Fruit fly (Drosophila melanogaster): ENCODE results near the gene RagA-B.

DNA sequence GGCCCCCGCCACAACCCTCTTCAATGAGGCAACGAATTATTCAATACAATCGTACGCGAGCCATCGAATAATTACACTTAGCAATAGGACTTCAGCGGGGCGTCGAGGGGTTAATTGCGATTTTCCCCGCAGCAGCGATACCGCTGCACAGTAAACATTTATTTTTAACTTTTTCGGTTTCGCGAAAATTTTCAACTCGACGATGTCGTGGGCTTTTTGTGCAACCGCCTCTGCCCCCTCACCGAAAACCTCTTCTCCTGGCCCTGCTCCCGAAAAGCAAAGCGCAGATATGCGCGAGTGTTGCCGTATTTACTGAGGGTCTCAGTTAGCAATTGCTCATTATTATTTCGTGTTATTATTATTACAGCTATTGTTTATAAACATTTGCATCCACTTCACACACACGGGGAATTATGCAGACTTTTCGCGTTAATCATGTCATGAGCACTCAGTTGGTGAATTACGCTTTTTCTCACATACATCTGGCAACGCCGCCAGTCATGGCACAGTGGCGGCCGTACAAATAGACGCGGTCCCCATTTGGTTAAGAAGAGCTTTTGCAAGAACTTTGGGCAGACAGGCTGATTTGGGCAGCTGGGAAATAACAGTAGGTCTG, 29.8 kb upstream of the RagA-B start:
- TF ChIP-seq D19B (GFP tag; optimal IDR thresholded peaks at IDR 0.05) = no peak
- peak; percentile 10 for TF ChIP-seq CG1233 (GFP tag; optimal IDR thresholded peaks at IDR 0.05)
- TF ChIP-seq Nf-YC (tag; optimal IDR thresholded peaks at IDR 0.05) = peak; percentile 67
- no peak for TF ChIP-seq CG10209 (GFP tag; optimal IDR thresholded peaks at IDR 0.05)
